Fruit fly (Drosophila melanogaster) S2 (cell line): ENCODE data around the gene Cpr65Ax1.

Experiments used
- CG8478 ChIP-seq: fragments of >200 bp; optimal IDR thresholded peaks from 2 replicates; lab custom pipeline; 2018
- CTCF ChIP-seq, 2 experiments: fragments of >200 bp; optimal IDR thresholded peaks; 2 replicates each; lab custom pipeline; 2018

DNA sequence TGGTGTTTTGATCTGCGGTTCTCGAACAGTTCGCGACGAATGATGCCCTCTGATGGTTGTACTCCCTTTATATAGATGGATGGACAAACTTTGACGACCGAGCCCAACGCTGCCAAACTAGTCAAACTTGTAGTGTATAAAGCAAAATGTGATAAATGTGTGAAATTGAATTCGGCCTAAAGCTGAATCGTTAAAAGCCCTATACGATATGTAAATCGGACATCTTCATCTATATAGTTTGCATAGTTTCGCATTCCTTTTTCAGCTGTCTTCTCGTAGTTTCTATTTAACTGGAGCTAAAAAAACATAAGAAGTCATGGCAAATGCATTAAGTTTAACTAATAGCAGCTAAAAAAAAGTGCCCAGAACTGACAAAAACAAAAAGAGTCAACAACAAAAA lies 14.2 kb downstream of the Cpr65Ax1 start, which contains the start of gene Lcp65Ag2:
- no peak for TF ChIP-seq CTCF (optimal IDR thresholded peaks at IDR 0.05; lab: Kevin White, UChicago)
- no peak for TF ChIP-seq CG8478
